Worm (Caenorhabditis elegans): ENCODE data around the gene gap-2.

Gene gap-2

ce11 chrX:9546640-9547039 is 74.4 kb downstream of the gap-2 start:
- peak in 1 of 2 experiments; percentile 49 for TF ChIP-seq daf-16 (GFP tag; optimal IDR thresholded peaks at IDR 0.05)
- no peak for TF ChIP-seq daf-16 (tag; optimal IDR thresholded peaks at IDR 0.05)
- TF ChIP-seq lsy-2 (tag; optimal IDR thresholded peaks at IDR 0.05), result no peak

ce11 chrX:9547264-9547751 is 75.0 kb downstream of the gap-2 start:
- TF ChIP-seq lin-1 (GFP tag; IDR thresholded peaks at IDR 0.05) (no peak), hlh-30 (tag; optimal IDR thresholded peaks at IDR 0.05; ENCODE audit: insufficient read depth) (peak; percentile 26), set-16 (GFP tag; IDR thresholded peaks at IDR 0.05) (no peak), duxl-1 (tag; optimal IDR thresholded peaks at IDR 0.05; ENCODE audit: poor library complexity) (no peak), nhr-48 (tag; optimal IDR thresholded peaks at IDR 0.05) (peak; percentile 40), zag-1 (tag; optimal IDR thresholded peaks at IDR 0.05) (no peak), daf-12 (tag; optimal IDR thresholded peaks at IDR 0.05) (no peak), tra-1 (GFP tag; IDR thresholded peaks at IDR 0.05) (peak; percentile 45; the same call in 1 of the 2 replicates), unc-130 (GFP tag; optimal IDR thresholded peaks at IDR 0.05) (no peak), mdl-1 (tag; optimal IDR thresholded peaks at IDR 0.05) (peak in 1 of 2 experiments; percentile 28), vab-7 (GFP tag; IDR thresholded peaks at IDR 0.05) (no peak), mep-1 (tag; optimal IDR thresholded peaks at IDR 0.05) (peak; percentile 31), nhr-111 (GFP tag; optimal IDR thresholded peaks at IDR 0.05) (no peak), ceh-32 (tag; optimal IDR thresholded peaks at IDR 0.05; ENCODE audit: poor library complexity) (no peak), mxl-3 (GFP tag; optimal IDR thresholded peaks at IDR 0.05) (peak; percentile 34), fos-1 (tag; optimal IDR thresholded peaks at IDR 0.05) (no peak), nhr-10 (tag; optimal IDR thresholded peaks at IDR 0.05) (peak; percentile 6), pqm-1 (tag; optimal IDR thresholded peaks at IDR 0.05) (peak; percentile 78), F44E2.7 (GFP tag; IDR thresholded peaks at IDR 0.05) (no peak), nhr-11 (tag; optimal IDR thresholded peaks at IDR 0.05) (peak; percentile 28), dmd-6 (GFP tag; IDR thresholded peaks at IDR 0.05) (peak; percentile 29; the same call in 1 of the 2 replicates), spr-3 (GFP tag; optimal IDR thresholded peaks at IDR 0.05) (no peak), ceh-20 (GFP tag; IDR thresholded peaks at IDR 0.05) (peak; percentile 79), daf-16 (GFP tag; optimal IDR thresholded peaks at IDR 0.05) (no peak), daf-16 (tag; optimal IDR thresholded peaks at IDR 0.05) (peak; percentile 76), nhr-28 (tag; optimal IDR thresholded peaks at IDR 0.05) (peak; percentile 52), aha-1 (tag) (no peak), nhr-25 (tag; optimal IDR thresholded peaks at IDR 0.05; ENCODE audit: borderline replicate concordance, insufficient read depth) (peak; percentile 56), ceh-82 (tag; optimal IDR thresholded peaks at IDR 0.05) (no peak), D1046.2 (GFP tag; IDR thresholded peaks at IDR 0.05) (no peak), php-3 (GFP tag; IDR thresholded peaks at IDR 0.05) (no peak; the same call in 1 of the 2 replicates), F26F4.8 (GFP tag; conservative IDR thresholded peaks at IDR 0.05) (no peak), gei-8 (GFP tag; optimal IDR thresholded peaks at IDR 0.05) (no peak), mdt-29 (GFP tag; IDR thresholded peaks at IDR 0.05) (no peak), daf-19 (GFP tag; conservative IDR thresholded peaks at IDR 0.05) (no peak), pha-4 (GFP tag; IDR thresholded peaks at IDR 0.05) (no peak), pha-4 (tag; optimal IDR thresholded peaks at IDR 0.05) (no peak), hlh-11 (tag; optimal IDR thresholded peaks at IDR 0.05) (peak; percentile 56), unc-39 (tag; optimal IDR thresholded peaks at IDR 0.05) (no peak), madf-9 (GFP tag; conservative IDR thresholded peaks at IDR 0.05) (no peak), unc-62 (GFP tag; optimal IDR thresholded peaks at IDR 0.05 in 1 of 2) (peak in 1 of 2 experiments; percentile 100), unc-62 (tag; optimal IDR thresholded peaks at IDR 0.05) (no peak), jun-1 (tag; optimal IDR thresholded peaks at IDR 0.05) (no peak), nhr-237 (tag; optimal IDR thresholded peaks at IDR 0.05) (no peak)
